Worm (Caenorhabditis elegans): ENCODE measurements around the gene spp-12.

- TF ChIP-seq pha-4 (GFP tag; IDR thresholded peaks at IDR 0.05) (no peak), pha-4 (tag; optimal IDR thresholded peaks at IDR 0.05) (no peak), php-3 (GFP tag; IDR thresholded peaks at IDR 0.05) (no peak), unc-130 (GFP tag; optimal IDR thresholded peaks at IDR 0.05) (no peak), nhr-10 (tag; optimal IDR thresholded peaks at IDR 0.05) (no peak), nhr-237 (tag; optimal IDR thresholded peaks at IDR 0.05) (no peak), daf-16 (GFP tag; optimal IDR thresholded peaks at IDR 0.05) (no peak), daf-16 (tag; optimal IDR thresholded peaks at IDR 0.05) (no peak), madf-9 (GFP tag; conservative IDR thresholded peaks at IDR 0.05) (no peak), ama-1 (optimal IDR thresholded peaks at IDR 0.05) (no peak), ceh-20 (GFP tag; IDR thresholded peaks at IDR 0.05) (no peak), zip-2 (tag; optimal IDR thresholded peaks at IDR 0.05) (no peak), lsy-2 (tag; optimal IDR thresholded peaks at IDR 0.05) (no peak), daf-12 (tag; optimal IDR thresholded peaks at IDR 0.05) (no peak), unc-39 (tag; optimal IDR thresholded peaks at IDR 0.05) (no peak), Y5F2A.4 (GFP tag; optimal IDR thresholded peaks at IDR 0.05) (no peak)
These were observed 9.6 kb downstream of the spp-12 start, which contains the start of gene oac-3 for ce11 chrV:13899213-13899612.
